Worm (Caenorhabditis elegans): ENCODE measurements around the gene ZK1055.7.

ZK1055.7 gene

DNA sequence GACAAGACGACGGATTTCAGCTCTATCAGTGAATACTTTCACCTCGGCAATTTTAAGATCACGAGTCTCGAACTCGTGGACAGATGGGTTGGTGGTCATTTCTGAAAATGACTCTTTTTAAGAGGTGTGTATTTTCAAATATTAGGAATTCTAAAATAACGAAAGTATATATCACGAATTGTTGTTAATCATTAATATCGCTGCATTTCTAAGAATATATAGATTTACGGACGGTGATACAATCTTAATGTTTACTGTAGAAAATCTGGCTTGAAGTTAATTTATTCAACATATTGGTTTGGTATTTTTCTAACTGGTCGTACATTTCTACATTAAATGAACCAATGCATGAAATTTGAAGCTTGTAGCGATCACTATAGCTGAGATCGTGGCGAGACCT, at the start of gene ZK1055.7:
Gene ZK1055.7 (minus strand): TSS at position 101 of the 400 bp plus-strand sequence.
- TF ChIP-seq unc-62 (GFP tag; optimal IDR thresholded peaks at IDR 0.05) = no peak

DNA sequence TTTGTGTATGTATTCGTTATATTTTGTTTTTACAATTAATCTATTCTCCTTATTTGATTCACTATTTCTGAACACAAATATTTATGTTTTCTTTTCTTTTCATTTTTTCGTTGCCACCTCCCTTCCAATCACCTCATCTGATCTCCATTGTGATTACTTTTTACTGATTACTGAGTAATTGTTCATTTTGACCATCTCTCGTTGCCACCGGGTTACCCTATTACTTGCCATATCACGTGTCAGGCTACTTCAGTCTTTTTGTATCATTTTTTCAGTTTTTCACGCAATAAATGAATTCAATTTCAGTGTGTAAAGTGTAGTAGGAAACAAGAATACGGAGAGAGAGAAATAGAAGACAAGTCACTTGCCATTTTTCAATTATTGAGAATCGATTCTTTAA, 46.9 kb upstream of the ZK1055.7 start, which contains the start of gene T10H9.8:
Gene T10H9.8 (plus strand): TSS at position 301 of the 400 bp plus-strand sequence.
- no peak for TF ChIP-seq unc-62 (GFP tag; optimal IDR thresholded peaks at IDR 0.05)

DNA sequence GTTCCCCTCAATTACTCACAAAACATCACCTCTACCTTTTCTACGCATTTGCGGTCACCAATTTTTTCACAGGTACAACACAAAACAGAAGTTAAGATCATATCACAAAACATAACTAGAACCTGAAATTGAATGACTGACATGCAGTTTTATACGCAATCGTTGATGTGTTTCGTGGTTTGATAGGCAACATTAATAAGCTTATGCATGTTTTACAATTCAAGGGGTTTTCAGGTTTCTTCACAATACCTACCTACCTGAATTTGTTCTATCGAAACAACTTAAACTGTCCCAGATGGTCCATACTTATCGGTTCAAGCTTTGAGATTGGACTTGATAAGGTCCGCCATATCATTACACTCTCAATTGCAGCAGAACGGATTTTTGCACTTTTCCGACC, 45.3 kb upstream of the ZK1055.7 start:
- TF ChIP-seq unc-62 (GFP tag; optimal IDR thresholded peaks at IDR 0.05) = no peak

DNA sequence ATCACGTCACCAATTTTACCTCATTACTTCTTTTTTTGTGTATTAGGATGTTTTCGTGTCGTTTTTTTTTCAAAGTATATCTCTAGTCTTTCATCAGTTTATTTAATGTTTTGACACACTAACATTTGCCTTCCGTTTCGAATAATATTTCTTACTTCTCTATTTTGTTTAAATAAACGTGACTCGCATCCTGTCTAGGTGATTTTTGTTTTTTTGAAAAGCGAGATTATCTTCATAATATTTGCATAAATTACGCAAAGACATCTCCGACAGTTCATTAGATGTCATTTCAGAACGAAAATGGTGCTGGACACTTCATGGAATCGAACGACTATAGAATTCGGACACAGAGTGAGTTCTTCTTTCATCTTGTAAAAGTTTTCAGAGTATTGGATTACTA, 44.1 kb upstream of the ZK1055.7 start, which contains the start of gene T10H9.1:
Gene T10H9.1 (plus strand): TSS at position 301 of the 400 bp plus-strand sequence.
- TF ChIP-seq unc-62 (GFP tag; optimal IDR thresholded peaks at IDR 0.05) = no peak

DNA sequence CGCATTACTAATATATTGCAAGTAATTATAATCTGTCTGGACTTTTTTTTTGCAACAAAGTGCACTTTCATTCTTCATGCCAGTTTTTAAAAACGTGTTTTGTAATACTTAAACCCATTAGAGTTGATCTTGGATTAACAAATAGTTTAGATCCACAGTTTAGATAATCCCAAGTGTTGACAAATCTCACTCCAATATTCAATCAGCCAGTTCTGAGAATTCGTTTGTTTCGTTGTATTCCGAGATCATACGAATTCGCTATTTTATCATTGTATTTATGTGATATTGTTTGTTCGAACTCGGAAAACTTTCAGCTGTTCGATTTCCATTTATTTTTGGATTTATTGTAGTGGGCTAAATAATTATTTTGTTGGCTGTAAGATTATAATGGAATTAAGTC, 40.6 kb upstream of the ZK1055.7 start:
- no peak for TF ChIP-seq unc-62 (GFP tag; optimal IDR thresholded peaks at IDR 0.05)

DNA sequence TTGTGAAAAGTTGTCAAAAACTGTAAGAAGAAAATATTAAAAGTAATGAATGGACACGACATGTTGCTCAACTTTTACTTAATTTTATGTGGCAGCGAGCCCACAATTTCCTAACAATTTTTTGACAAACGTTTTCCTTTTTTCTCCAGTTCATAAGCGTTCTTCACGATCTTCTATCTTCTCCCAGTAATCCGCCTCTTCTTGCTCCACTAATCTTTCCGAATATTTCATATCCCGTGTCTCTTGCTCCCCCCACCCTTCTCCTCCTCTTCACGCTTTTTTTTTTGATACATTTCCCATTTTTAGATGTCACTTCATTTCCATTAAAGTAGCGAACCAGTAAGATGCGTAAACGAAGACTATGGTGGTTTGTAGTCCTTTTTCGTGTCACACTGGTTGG, 27.8 kb upstream of the ZK1055.7 start, which contains the start of gene scd-2:
Gene scd-2 (plus strand): TSS at position 301 of the 400 bp plus-strand sequence.
- TF ChIP-seq unc-62 (GFP tag; optimal IDR thresholded peaks at IDR 0.05) = no peak

DNA sequence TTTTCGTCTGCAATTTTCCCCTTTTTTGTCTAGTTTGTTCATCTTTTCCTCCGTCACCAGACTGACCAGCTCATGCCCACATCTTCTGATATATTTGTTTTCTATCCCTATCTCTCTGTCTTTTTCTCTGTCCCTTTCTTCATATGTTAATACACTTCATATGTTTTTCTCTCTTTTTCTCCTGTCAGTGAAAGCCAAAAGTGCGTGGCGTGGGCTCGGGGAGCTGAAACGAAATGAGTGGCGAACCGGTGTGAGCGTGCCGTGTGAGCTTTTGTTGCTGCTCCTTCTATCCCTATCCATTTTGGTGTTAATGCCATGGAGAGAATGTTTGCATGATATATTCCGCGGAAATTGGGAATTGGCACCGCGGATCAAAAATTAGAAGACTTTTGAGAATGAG, 26.7 kb upstream of the ZK1055.7 start:
- no peak for TF ChIP-seq unc-62 (GFP tag; optimal IDR thresholded peaks at IDR 0.05)

DNA sequence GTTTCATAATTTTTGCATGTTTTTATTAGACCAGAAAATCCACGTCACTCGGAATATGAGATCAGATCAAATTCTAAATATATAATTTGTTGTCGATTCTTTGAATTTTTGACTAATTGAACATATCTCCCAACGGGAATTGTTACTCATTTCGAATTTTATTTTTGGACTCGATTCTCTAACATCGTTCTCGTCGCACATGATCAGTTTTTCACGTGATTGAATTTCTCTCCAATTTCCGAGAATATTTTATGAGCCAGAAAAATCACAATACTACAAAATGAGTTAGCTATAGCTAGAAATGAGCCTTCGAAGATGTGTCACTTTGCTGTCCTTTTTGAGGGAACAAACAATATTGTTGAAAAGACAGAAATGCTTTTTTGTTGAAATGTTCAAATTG, 25.6 kb upstream of the ZK1055.7 start:
- TF ChIP-seq unc-62 (GFP tag; optimal IDR thresholded peaks at IDR 0.05) = no peak

DNA sequence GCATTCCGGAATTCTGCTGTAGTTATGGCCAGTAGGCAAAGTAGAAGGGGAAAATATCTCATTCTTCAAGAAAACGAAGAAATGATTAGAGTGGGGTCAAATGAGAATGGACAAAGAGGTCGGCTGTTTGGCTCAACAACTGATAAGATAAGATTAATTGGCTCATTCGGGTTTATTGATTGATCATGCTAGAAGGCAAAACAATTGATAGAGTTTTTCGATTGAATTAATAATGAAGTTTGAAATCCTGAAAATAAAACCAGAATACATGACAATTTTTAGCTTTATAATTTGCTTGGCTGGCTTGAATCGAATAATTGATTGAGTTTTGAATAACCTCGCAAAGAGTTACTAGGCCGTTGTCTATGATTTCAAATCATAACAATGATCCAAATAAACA, 21.1 kb upstream of the ZK1055.7 start, which contains the start of gene ppt-1:
Gene ppt-1 (minus strand): TSS at position 101 of the 400 bp plus-strand sequence.
- TF ChIP-seq unc-62 (GFP tag; optimal IDR thresholded peaks at IDR 0.05) = no peak

DNA sequence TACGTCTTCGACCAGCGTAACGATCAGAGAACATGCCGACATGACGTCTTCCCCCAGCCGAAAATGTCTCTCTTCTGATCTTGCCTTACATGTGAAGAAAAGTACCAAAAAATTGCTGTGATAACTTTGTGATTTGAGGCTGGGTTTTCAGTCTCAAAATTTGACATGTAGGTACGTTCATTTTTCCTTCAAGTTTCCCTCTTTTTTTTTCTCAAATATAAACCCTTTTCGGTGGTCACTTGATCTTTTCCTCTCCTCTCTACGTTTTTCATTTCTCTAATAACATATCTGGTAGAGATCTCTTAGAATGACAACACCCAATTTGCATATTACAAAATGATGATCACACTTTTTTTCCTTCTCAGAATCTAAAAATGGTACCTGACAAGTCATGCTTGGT, 16.7 kb upstream of the ZK1055.7 start, which contains the start of gene nhr-37:
Gene nhr-37 (plus strand): TSS at position 301 of the 400 bp plus-strand sequence.
- TF ChIP-seq unc-62 (GFP tag; optimal IDR thresholded peaks at IDR 0.05) = no peak

DNA sequence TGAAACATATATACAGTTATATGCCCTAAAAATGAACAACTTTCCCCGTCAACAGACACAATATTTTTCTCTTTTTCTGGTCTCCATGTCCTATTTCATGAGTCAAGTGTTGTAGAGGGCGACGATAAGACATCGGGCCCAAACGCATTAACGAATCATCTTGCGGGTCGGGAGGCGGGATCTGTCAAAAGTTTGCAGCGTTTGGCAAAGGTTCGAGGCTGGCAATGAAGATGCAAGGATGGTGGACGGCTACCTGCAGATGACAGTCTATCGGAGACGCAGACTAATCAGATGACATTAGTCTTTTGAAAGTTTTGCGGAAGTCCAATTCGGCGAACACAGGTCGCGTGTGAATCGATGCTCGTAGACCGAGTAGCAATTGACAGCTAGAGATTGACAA, 15.6 kb upstream of the ZK1055.7 start:
- TF ChIP-seq unc-62 (GFP tag; optimal IDR thresholded peaks at IDR 0.05) = no peak

DNA sequence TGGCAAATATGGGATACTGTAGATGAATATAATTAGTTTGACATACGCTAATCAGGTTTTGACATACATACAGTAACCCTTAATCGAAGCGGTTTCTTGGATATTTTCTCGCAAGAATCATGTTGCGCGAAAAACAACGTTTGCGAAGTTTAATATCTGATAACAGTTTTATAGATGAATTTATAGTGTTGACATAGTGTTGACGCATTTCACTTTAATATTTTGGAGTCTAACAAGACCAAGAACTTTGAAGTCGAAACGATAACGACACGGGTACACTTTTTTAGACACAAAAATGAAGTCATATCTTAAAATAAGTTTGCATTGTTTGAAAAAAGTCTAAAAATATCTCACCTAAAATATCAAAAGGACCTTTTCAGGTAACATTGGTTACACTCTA, 11.1 kb upstream of the ZK1055.7 start:
- no peak for TF ChIP-seq unc-62 (GFP tag; optimal IDR thresholded peaks at IDR 0.05)

DNA sequence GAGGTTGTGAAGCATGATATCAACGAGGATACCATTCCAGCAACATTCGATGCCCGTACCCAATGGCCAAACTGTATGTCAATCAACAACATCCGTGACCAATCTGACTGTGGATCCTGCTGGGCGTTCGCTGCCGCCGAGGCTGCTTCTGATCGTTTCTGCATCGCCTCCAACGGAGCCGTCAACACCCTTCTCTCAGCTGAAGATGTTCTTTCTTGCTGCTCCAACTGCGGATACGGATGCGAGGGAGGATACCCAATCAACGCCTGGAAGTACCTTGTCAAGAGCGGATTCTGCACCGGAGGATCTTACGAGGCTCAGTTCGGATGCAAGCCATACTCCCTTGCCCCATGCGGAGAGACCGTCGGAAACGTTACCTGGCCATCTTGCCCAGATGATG, 9.8 kb upstream of the ZK1055.7 start:
- no peak for TF ChIP-seq unc-62 (GFP tag; optimal IDR thresholded peaks at IDR 0.05)

DNA sequence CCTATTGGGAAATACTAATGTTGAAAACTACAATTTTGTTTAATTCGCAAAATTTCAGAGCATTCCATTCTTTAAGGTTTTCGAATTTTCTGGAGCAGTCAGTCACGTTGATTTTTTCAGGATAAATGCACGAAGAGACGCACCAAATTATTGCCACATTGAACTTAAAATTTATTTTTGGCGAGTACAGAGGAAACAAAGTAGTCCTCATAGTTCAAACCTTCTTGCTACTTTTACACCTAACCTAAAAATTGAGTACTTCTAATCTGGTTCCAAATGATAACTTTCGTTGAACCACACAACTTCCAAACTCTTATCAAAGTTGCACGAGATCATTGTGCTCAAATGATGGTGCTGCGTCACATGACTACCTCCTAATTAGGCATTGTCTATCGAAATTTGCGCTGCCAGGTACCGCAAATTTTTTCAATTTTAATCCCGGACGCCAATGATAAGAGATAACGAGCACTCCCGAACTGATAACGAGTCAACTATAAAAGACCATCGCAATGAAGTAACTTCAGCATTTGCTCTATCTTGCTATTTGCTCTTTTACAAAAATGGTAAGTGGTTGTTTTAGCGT, 9.1 kb upstream of the ZK1055.7 start, which contains the start of gene cpr-4:
Gene cpr-4 (plus strand): TSS at position 523 of the 583 bp plus-strand sequence.
- TF ChIP-seq unc-62 (GFP tag; optimal IDR thresholded peaks at IDR 0.05) = no peak

DNA sequence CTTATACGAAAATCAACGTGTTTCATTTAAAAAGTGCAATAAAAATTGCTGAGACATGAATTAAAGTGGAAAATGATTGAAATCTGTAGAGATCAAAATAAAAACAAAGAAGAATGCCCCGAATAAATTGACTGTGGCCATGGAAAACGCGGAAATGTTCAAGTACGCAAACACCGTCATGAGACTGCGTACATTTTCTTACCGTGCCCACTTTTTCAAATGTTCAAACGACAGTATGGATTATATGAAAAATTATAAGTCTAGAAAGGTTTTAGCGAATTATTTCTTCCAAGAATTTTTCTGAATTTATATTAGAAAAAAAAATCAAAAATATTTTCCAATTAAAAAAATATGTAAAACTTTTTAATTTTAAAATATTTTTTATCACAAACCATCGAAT, 6.3 kb upstream of the ZK1055.7 start:
- TF ChIP-seq unc-62 (GFP tag; optimal IDR thresholded peaks at IDR 0.05) = no peak

DNA sequence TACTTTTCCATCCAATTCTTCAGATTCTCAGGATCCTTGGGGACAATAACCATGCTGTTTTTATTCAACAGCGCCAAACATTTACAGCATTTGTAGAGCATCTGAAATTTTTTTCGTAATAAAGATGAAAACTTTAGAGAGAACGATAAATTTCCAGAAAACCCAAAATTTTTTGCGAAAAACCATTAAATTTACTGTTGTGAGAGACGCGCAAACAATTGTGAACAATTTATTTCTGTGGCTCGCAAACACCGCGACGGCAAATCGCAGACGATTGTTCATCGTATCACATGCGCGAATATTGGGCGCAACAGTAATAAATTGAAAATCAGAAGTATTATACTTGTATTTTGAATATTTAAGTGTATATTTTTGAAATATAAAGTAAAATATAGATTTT, 5.9 kb upstream of the ZK1055.7 start, which contains the start of gene gon-14:
Gene gon-14 (minus strand): TSS at position 101 of the 400 bp plus-strand sequence.
- no peak for TF ChIP-seq unc-62 (GFP tag; optimal IDR thresholded peaks at IDR 0.05)

DNA sequence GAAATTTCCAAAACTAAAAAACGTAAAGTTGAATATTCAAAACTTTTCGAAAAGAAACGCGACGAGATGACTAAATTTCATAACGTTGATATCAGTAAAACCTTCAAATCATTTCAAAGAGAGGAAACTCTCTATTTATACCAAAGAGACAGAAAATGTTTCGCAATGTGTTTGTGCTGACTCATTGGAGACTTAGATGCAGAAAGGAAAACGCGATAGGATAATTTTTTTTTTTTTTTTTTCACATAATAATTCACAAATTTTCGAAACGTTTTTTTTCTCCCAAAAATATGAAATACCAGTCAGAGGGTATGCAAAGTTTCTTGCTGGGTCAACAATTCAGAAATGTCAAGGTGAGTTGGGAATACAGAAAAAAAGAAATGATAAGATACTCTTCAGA, 1.0 kb upstream of the ZK1055.7 start:
- no peak for TF ChIP-seq unc-62 (GFP tag; optimal IDR thresholded peaks at IDR 0.05)

All from whole organism, dauer.